Fruit fly (Drosophila melanogaster): ENCODE measurements around the gene CG5122.

DNA sequence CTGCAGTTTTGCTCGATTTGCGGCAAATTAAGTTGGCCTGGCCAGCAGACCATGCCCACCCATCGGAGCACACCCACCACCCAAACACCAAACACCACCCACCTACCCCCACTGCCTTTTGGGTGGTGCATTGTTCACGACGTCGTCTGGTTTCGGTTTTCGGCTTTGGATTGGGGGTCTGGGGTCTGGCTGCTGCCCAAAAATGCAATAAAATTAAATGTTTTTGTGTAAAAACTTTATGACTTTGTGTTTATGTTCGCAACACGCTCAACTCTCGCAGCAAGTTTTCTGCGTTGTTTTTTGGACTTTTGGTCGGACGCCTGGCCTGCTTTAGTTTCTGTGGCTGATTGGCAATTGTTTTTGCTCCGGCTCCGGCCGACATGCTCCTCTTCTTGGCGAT, 13.7 kb upstream of the CG5122 start:
- TF ChIP-seq CG13894 (tag; optimal IDR thresholded peaks at IDR 0.05) = no peak
- no peak for TF ChIP-seq CG4820 (GFP tag; optimal IDR thresholded peaks at IDR 0.05)
- no peak for TF ChIP-seq CG11247 (GFP tag; IDR thresholded peaks at IDR 0.05)
- no peak for TF ChIP-seq B-H1 (GFP tag; IDR thresholded peaks at IDR 0.05)
- no peak for TF ChIP-seq ato (GFP tag; IDR thresholded peaks at IDR 0.05; ENCODE audit: partially characterized antibody)
- TF ChIP-seq esg (GFP tag; conservative IDR thresholded peaks at IDR 0.05) = no peak
